Worm (Caenorhabditis elegans) whole organism, L4 larva: ENCODE results near the gene crh-1.

ENCODE experiments used
- F26F4.8 ChIP-seq: fragments of 200-800 bp; sonication (Bioruptor generic); conservative IDR thresholded peaks from 2 replicates; pipeline ENCODE4 v1.3.6; 2022; ENCODE audit warnings: missing genetic modification characterization, missing compliant biosample characterization
- ZK337.2 ChIP-seq: fragments of 200-800 bp; sonication (Bioruptor generic); IDR thresholded peaks from 2 replicates; pipeline ENCODE4 v1.3.6; 2022; ENCODE audit warnings: missing genetic modification reagents, missing genetic modification characterization, missing compliant biosample characterization
- aly-2 ChIP-seq: sonication (generic microtip); optimal IDR thresholded peaks from 2 replicates; lab custom pipeline; 2018; ENCODE audit warnings: missing biosample characterization, missing genetic modification characterization
- daf-8 ChIP-seq: fragments of 200-800 bp; sonication (Bioruptor generic); IDR thresholded peaks from 2 replicates; pipeline ENCODE4 v1.3.6; 2022; ENCODE audit warnings: missing genetic modification characterization, missing compliant biosample characterization
- duxl-1 ChIP-seq: sonication (generic microtip); optimal IDR thresholded peaks from 2 replicates; lab custom pipeline; 2016; ENCODE audit warnings: mild to moderate bottlenecking, missing genetic modification characterization, moderate library complexity, missing compliant biosample characterization; ENCODE audit not compliant: poor library complexity
- hlh-30 ChIP-seq: sonication (generic microtip); optimal IDR thresholded peaks from 2 replicates; lab custom pipeline; 2017; ENCODE audit warnings: antibody characterized with exemption, mild to moderate bottlenecking, missing genetic modification characterization, missing compliant biosample characterization; ENCODE audit not compliant: insufficient read depth
- mxl-2 ChIP-seq: fragments of 200-800 bp; sonication (Bioruptor generic); conservative IDR thresholded peaks from 2 replicates; pipeline ENCODE4 v1.3.6; 2022; ENCODE audit warnings: missing genetic modification reagents, missing genetic modification characterization, missing compliant biosample characterization
- nhr-77 ChIP-seq: fragments of 150-350 bp; optimal IDR thresholded peaks from 2 replicates; lab custom pipeline; 2014; ENCODE audit warnings: missing biosample characterization, missing genetic modification characterization
- pqm-1 ChIP-seq: sonication (generic microtip); optimal IDR thresholded peaks from 2 replicates; lab custom pipeline; 2017; ENCODE audit warnings: missing biosample characterization, missing genetic modification characterization
- snpc-1.2 ChIP-seq: fragments of 200-800 bp; sonication (Bioruptor generic); IDR thresholded peaks from 2 replicates; pipeline ENCODE4 v1.3.6; 2022; ENCODE audit warnings: missing genetic modification reagents, missing genetic modification characterization, missing compliant biosample characterization
- zag-1 ChIP-seq: fragments of 150-350 bp; optimal IDR thresholded peaks from 2 replicates; lab custom pipeline; 2014; ENCODE audit warnings: missing biosample characterization, missing genetic modification characterization

DNA sequence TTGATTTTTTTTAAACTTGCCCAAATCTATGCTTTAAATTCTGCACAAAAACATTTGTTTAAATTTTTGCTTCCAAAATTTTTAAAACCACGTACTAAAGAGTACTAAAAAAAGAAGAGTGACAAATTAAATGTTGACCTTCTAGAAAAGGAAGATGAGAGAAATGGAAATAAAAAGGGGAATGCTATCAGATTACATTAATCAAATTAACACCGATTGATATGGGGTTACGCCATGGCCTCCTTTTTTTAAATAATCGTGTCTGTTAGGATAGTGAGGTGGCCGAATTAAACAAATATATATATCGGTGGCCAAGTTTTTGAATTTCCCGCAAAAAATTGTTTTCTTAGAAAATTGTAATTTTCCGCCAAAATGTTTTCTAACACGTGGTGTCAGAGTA is 25.2 kb upstream of the crh-1 start:
- TF ChIP-seq daf-8 (GFP tag; lab: Robert Waterston, UW) (no peak), zag-1 (no peak), pqm-1 (tag; lab: Kevin White, UChicago) (no peak), F26F4.8 (no peak), nhr-77 (tag; lab: Kevin White, UChicago) (no peak), duxl-1 (tag; lab: Kevin White, UChicago) (no peak), mxl-2 (GFP tag; lab: Robert Waterston, UW) (no peak), snpc-1.2 (no peak), aly-2 (tag; lab: Kevin White, UChicago) (no peak), hlh-30 (tag; lab: Kevin White, UChicago) (no peak), ZK337.2 (no peak)
